Worm (Caenorhabditis elegans) whole organism, young adult: ENCODE results near the gene tir-1.

Experiments used
- B0261.1 ChIP-seq: sonication (generic microtip); optimal IDR thresholded peaks from 2 replicates; lab custom pipeline; 2016; ENCODE audit warnings: mild to moderate bottlenecking, missing genetic modification characterization, moderate library complexity, missing compliant biosample characterization
- B0336.3 ChIP-seq: fragments of 200-800 bp; sonication (Bioruptor generic); IDR thresholded peaks from 2 replicates; pipeline ENCODE4 v1.3.6; 2022; ENCODE audit warnings: missing genetic modification characterization, missing compliant biosample characterization
- F33H1.4 ChIP-seq: fragments of 200-800 bp; sonication (Bioruptor generic); IDR thresholded peaks from 2 replicates; pipeline ENCODE4 v1.3.6; 2022; ENCODE audit warnings: missing genetic modification reagents, missing genetic modification characterization, missing compliant biosample characterization
- F52B5.7 ChIP-seq: sonication (generic microtip); optimal IDR thresholded peaks from 2 replicates; lab custom pipeline; 2016; ENCODE audit warnings: mild to moderate bottlenecking, missing genetic modification characterization, missing compliant biosample characterization
- F57A8.1 ChIP-seq: fragments of 200-800 bp; sonication (Bioruptor generic); optimal IDR thresholded peaks from 2 replicates; lab custom pipeline; 2018; ENCODE audit warnings: mild to moderate bottlenecking, missing genetic modification characterization, moderate library complexity, missing compliant biosample characterization
- K12H6.12 ChIP-seq: fragments of 200-800 bp; sonication (Bioruptor generic); optimal IDR thresholded peaks from 2 replicates; lab custom pipeline; 2018; ENCODE audit warnings: mild to moderate bottlenecking, missing genetic modification characterization, missing compliant biosample characterization
- Y53G8AR.9 ChIP-seq: fragments of 200-800 bp; sonication (Bioruptor generic); conservative IDR thresholded peaks from 2 replicates; pipeline ENCODE4 v1.3.6; 2022; ENCODE audit warnings: missing genetic modification reagents, missing genetic modification characterization, missing compliant biosample characterization
- Y67H2A.10 ChIP-seq: fragments of 200-800 bp; sonication (Bioruptor generic); conservative IDR thresholded peaks from 2 replicates; pipeline ENCODE4 v1.3.6; 2022; ENCODE audit warnings: missing genetic modification reagents, missing genetic modification characterization, missing compliant biosample characterization
- Y79H2A.3 ChIP-seq: fragments of 200-800 bp; sonication (Bioruptor generic); conservative IDR thresholded peaks from 2 replicates; pipeline ENCODE4 v1.3.6; 2022; ENCODE audit warnings: missing genetic modification reagents, missing genetic modification characterization, missing compliant biosample characterization
- aptf-2 ChIP-seq: fragments of 200-800 bp; sonication (Bioruptor generic); conservative IDR thresholded peaks from 2 replicates; pipeline ENCODE4 v1.3.6; 2022; ENCODE audit warnings: missing genetic modification reagents, missing genetic modification characterization, missing compliant biosample characterization
- attf-6 ChIP-seq: fragments of 200-800 bp; sonication (Bioruptor generic); IDR thresholded peaks from 2 replicates; pipeline ENCODE4 v1.3.6; 2022; ENCODE audit warnings: missing genetic modification reagents, missing genetic modification characterization, missing compliant biosample characterization
- cebp-1 ChIP-seq, 2 experiments: fragments of 200-800 bp in 1 of 2; sonication (Bioruptor generic) in 1 of 2; sonication (generic microtip) in 1 of 2; IDR thresholded peaks in 1 of 2; optimal IDR thresholded peaks in 1 of 2; 2 replicates each; pipeline versions ENCODE4 v1.3.6 to Lab custom; 2017 to 2022; ENCODE audit warnings: missing compliant biosample characterization in 2 of 2, missing genetic modification characterization in 2 of 2, mild to moderate bottlenecking in 1 of 2, missing genetic modification reagents in 1 of 2, moderate library complexity in 1 of 2
- ceh-40 ChIP-seq: fragments of 200-800 bp; sonication (Bioruptor generic); IDR thresholded peaks from 2 replicates; pipeline ENCODE4 v1.3.6; 2022; ENCODE audit warnings: missing genetic modification characterization, missing compliant biosample characterization
- ceh-91 ChIP-seq: fragments of 200-800 bp; sonication (Bioruptor generic); IDR thresholded peaks from 2 replicates; pipeline ENCODE4 v1.3.6; 2022; ENCODE audit warnings: missing genetic modification reagents, missing genetic modification characterization, missing compliant biosample characterization
- dox-1 ChIP-seq: fragments of 200-800 bp; sonication (Bioruptor generic); IDR thresholded peaks from 2 replicates; pipeline ENCODE4 v1.3.6; 2022; ENCODE audit warnings: missing genetic modification reagents, missing genetic modification characterization, missing compliant biosample characterization
- efl-1 ChIP-seq: fragments of 150-350 bp; optimal IDR thresholded peaks from 2 replicates; lab custom pipeline; 2014; ENCODE audit warnings: missing biosample characterization, missing genetic modification reagents, missing genetic modification characterization
- ekl-4 ChIP-seq: fragments of 200-800 bp; sonication (Bioruptor generic); IDR thresholded peaks from 2 replicates; pipeline ENCODE4 v1.3.6; 2022; ENCODE audit warnings: missing genetic modification reagents, missing genetic modification characterization, missing compliant biosample characterization
- him-1 ChIP-seq: sonication (generic microtip); optimal IDR thresholded peaks from 2 replicates; lab custom pipeline; 2016; ENCODE audit warnings: missing genotype, missing genetic modification reagents, missing genetic modification characterization, missing compliant biosample characterization
- hlh-12 ChIP-seq: sonication (generic microtip); optimal IDR thresholded peaks from 2 replicates; lab custom pipeline; 2016; ENCODE audit warnings: missing genetic modification characterization, missing compliant biosample characterization
- hsf-1 ChIP-seq: fragments of 200-800 bp; sonication (Bioruptor generic); IDR thresholded peaks from 2 replicates; pipeline ENCODE4 v1.3.6; 2022; ENCODE audit warnings: missing genetic modification reagents, missing genetic modification characterization, missing compliant biosample characterization
- lsl-1 ChIP-seq: fragments of 200-800 bp; sonication (Bioruptor generic); optimal IDR thresholded peaks from 2 replicates; lab custom pipeline; 2018; ENCODE audit warnings: mild to moderate bottlenecking, missing genetic modification characterization, moderate library complexity, missing compliant biosample characterization
- madf-3 ChIP-seq: fragments of 200-800 bp; sonication (Bioruptor generic); IDR thresholded peaks from 2 replicates; pipeline ENCODE4 v1.3.6; 2022; ENCODE audit warnings: missing genetic modification reagents, missing genetic modification characterization, missing compliant biosample characterization
- mel-28 ChIP-seq: sonication (generic microtip); optimal IDR thresholded peaks from 2 replicates; lab custom pipeline; 2016; ENCODE audit warnings: borderline replicate concordance, mild to moderate bottlenecking, missing genetic modification characterization, missing compliant biosample characterization
- nfya-2 ChIP-seq: fragments of 200-800 bp; sonication (Bioruptor generic); IDR thresholded peaks from 2 replicates; pipeline ENCODE4 v1.3.6; 2022; ENCODE audit warnings: missing genetic modification reagents, missing genetic modification characterization, missing compliant biosample characterization
- snpc-1.1 ChIP-seq: sonication (generic microtip); optimal IDR thresholded peaks from 2 replicates; lab custom pipeline; 2017; ENCODE audit warnings: missing genetic modification characterization, mild to moderate bottlenecking, missing compliant biosample characterization, antibody characterized with exemption, moderate library complexity, missing genotype, missing genetic modification reagents; ENCODE audit not compliant: insufficient read depth
- tbp1 ChIP-seq: fragments of 200-800 bp; sonication (Bioruptor generic); optimal IDR thresholded peaks from 2 replicates; lab custom pipeline; 2018; ENCODE audit warnings: mild to moderate bottlenecking, missing genetic modification characterization, missing compliant biosample characterization
- unc-62 ChIP-seq: fragments of 150-350 bp; optimal IDR thresholded peaks from 2 replicates; lab custom pipeline; 2014; ENCODE audit warnings: missing biosample characterization, missing genetic modification reagents, missing genetic modification characterization
- zfh-2 ChIP-seq: fragments of 200-800 bp; sonication (Bioruptor generic); conservative IDR thresholded peaks from 2 replicates; pipeline ENCODE4 v1.3.6; 2022; ENCODE audit warnings: missing genetic modification reagents, missing genetic modification characterization, missing compliant biosample characterization
- ztf-18 ChIP-seq: sonication (generic microtip); optimal IDR thresholded peaks from 2 replicates; lab custom pipeline; 2016; ENCODE audit warnings: missing genotype, mild to moderate bottlenecking, missing genetic modification characterization, missing compliant biosample characterization
- ztf-22 ChIP-seq: fragments of 200-800 bp; sonication (Bioruptor generic); optimal IDR thresholded peaks from 2 replicates; lab custom pipeline; 2018; ENCODE audit warnings: mild to moderate bottlenecking, missing genetic modification characterization, moderate library complexity, missing compliant biosample characterization
- ztf-25 ChIP-seq: fragments of 200-800 bp; sonication (Bioruptor generic); IDR thresholded peaks from 2 replicates; pipeline ENCODE4 v1.3.6; 2022; ENCODE audit warnings: missing genetic modification reagents, missing genetic modification characterization, missing compliant biosample characterization
- ztf-28 ChIP-seq: fragments of 200-800 bp; sonication (Bioruptor generic); IDR thresholded peaks from 2 replicates; pipeline ENCODE4 v1.3.6; 2022; ENCODE audit warnings: missing genetic modification reagents, missing genetic modification characterization, missing compliant biosample characterization
- ztf-6 ChIP-seq: fragments of 200-800 bp; sonication (Bioruptor generic); IDR thresholded peaks from 2 replicates; pipeline ENCODE4 v1.3.6; 2022; ENCODE audit warnings: missing genetic modification reagents, missing genetic modification characterization, missing compliant biosample characterization

The tir-1 gene

ce11 chrIII:3869292-3869781 lies 32.1 kb downstream of the tir-1 start (continued):
- TF ChIP-seq unc-62 (GFP tag; lab: Kevin White, UChicago) (no peak), ceh-91 (GFP tag; lab: Robert Waterston, UW) (peak; percentile 18; the same call in 1 of the 2 replicates), F33H1.4 (GFP tag; lab: Robert Waterston, UW) (0 out of 2 replicates have a peak, but pooled peaks have one; percentile 21), Y67H2A.10 (no peak), aptf-2 (GFP tag; lab: Robert Waterston, UW) (no peak), ztf-22 (GFP tag; lab: Kevin White, UChicago) (no peak), F57A8.1 (GFP tag; lab: Kevin White, UChicago) (no peak), attf-6 (GFP tag; lab: Robert Waterston, UW) (peak; percentile 82), him-1 (tag; lab: Kevin White, UChicago) (peak; percentile 80), snpc-1.1 (tag; lab: Kevin White, UChicago) (peak; percentile 41), B0261.1 (tag; lab: Kevin White, UChicago) (peak; percentile 18), ekl-4 (GFP tag; lab: Robert Waterston, UW) (peak; percentile 88), F52B5.7 (peak; percentile 84)

DNA sequence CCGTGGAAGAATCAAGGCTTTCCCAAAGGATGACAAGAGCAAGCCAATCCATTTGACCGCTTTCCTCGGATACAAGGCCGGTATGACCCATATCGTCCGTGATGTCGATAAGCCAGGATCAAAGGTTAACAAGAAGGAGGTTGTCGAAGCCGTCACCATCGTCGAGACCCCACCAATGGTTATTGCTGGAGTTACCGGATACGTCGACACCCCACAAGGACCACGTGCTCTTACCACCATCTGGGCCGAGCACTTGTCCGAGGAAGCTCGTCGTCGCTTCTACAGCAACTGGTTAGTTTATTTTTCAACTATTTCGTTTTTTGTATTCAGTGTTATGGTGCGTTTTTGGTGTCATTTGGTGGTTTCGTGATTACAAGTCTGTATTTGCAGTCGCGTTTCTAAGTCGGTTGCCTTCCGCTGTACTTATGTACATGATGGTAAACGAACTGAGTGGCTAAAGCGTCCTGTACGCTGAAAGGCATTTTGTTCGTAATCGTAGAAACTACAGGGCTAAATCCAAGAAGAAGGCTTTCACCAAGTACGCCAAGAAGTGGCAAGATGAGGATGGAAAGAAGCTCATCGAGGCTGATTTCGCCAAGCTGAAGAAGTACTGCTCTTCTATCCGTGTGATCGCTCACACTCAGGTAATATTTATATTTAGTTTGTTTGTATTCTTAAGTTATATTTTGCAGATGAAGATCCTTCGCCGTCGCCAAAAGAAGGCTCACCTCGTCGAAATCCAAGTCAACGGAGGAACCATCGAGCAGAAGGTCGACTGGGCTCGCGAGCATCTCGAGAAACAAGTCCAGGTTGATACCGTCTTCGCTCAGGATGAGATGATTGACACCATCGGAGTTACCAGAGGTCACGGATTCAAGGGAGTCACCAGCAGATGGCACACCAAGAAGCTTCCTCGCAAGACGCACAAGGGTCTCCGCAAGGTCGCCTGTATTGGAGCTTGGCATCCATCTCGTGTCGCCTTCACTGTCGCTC lies 33.2 kb downstream of the tir-1 start:
- TF ChIP-seq ztf-25 (GFP tag; lab: Robert Waterston, UW) (no peak), ztf-6 (GFP tag; lab: Robert Waterston, UW) (no peak), ekl-4 (GFP tag; lab: Robert Waterston, UW) (peak; percentile 55), tbp1 (GFP tag; lab: Kevin White, UChicago) (no peak), attf-6 (GFP tag; lab: Robert Waterston, UW) (peak; percentile 29; the same call in 1 of the 2 replicates), cebp-1 (GFP tag; IDR thresholded peaks at IDR 0.05; lab: Robert Waterston, UW) (no peak), cebp-1 (tag; optimal IDR thresholded peaks at IDR 0.05; lab: Kevin White, UChicago) (peak; percentile 3), ztf-28 (GFP tag; lab: Robert Waterston, UW) (no peak), ceh-40 (GFP tag; lab: Robert Waterston, UW) (peak; percentile 26; the same call in 1 of the 2 replicates), ztf-18 (tag; lab: Kevin White, UChicago) (peak; percentile 37), Y79H2A.3 (GFP tag; lab: Robert Waterston, UW) (0 out of 2 replicates have a peak, but pooled peaks have one; percentile 51), nfya-2 (0 out of 2 replicates have a peak, but pooled peaks have one; percentile 50), Y53G8AR.9 (peak; percentile 34; the same call in 1 of the 2 replicates), lsl-1 (peak; percentile 19), hlh-12 (tag; lab: Kevin White, UChicago) (no peak), mel-28 (tag; lab: Kevin White, UChicago) (no peak), K12H6.12 (no peak), madf-3 (peak; percentile 43; the same call in 1 of the 2 replicates), B0336.3 (GFP tag; lab: Robert Waterston, UW) (peak; percentile 6; the same call in 1 of the 2 replicates), efl-1 (GFP tag; lab: Kevin White, UChicago) (peak; percentile 11), dox-1 (GFP tag; lab: Robert Waterston, UW) (peak; percentile 29; the same call in 1 of the 2 replicates), hsf-1 (GFP tag; lab: Robert Waterston, UW) (no peak), zfh-2 (GFP tag; lab: Robert Waterston, UW) (peak; percentile 59)
